Fruit fly (Drosophila melanogaster) whole organism, embryonic: ENCODE results near the gene Hsp60B.
A peak's percentile ranks its signal among the peaks of the same experiment; 100 is the strongest.

Experiments
- Abd-B ChIP-seq: fragments of 200-800 bp; sonication (Bioruptor generic); optimal IDR thresholded peaks from 2 replicates; lab custom pipeline; 2018; ENCODE audit warnings: missing biosample characterization, mild to moderate bottlenecking, missing genetic modification characterization, moderate library complexity
- Asciz ChIP-seq: fragments of 200-800 bp; sonication (Bioruptor generic); optimal IDR thresholded peaks from 2 replicates; lab custom pipeline; 2017; ENCODE audit warnings: missing biosample characterization, mild to moderate bottlenecking, missing genetic modification characterization, missing genetic modification reagents
- CG12071 ChIP-seq: fragments of 200-800 bp; sonication (Bioruptor generic); optimal IDR thresholded peaks from 3 replicates; lab custom pipeline; 2018; ENCODE audit warnings: missing biosample characterization, mild to moderate bottlenecking, missing genetic modification characterization
- CG12942 ChIP-seq: fragments of 200-800 bp; sonication (Bioruptor generic); optimal IDR thresholded peaks from 3 replicates; lab custom pipeline; 2016; ENCODE audit warnings: missing biosample characterization, missing genetic modification characterization
- CG14050 ChIP-seq: fragments of 200-800 bp; sonication (Bioruptor generic); IDR thresholded peaks from 3 replicates; pipeline ENCODE4 v1.3.6; 2022; ENCODE audit warnings: missing biosample characterization, missing genetic modification characterization
- CG14710 ChIP-seq: fragments of 200-800 bp; sonication (Bioruptor generic); optimal IDR thresholded peaks from 3 replicates; lab custom pipeline; 2019; ENCODE audit warnings: missing biosample characterization, mild to moderate bottlenecking, missing genetic modification characterization, moderate library complexity
- CG15601 ChIP-seq: fragments of 200-800 bp; sonication (Bioruptor generic); optimal IDR thresholded peaks from 3 replicates; lab custom pipeline; 2019; ENCODE audit warnings: missing biosample characterization, mild to moderate bottlenecking, missing genetic modification characterization, moderate library complexity
- CG17385 ChIP-seq: fragments of 200-800 bp; sonication (Bioruptor generic); optimal IDR thresholded peaks from 3 replicates; lab custom pipeline; 2018; ENCODE audit warnings: missing biosample characterization, mild to moderate bottlenecking, missing genetic modification characterization
- CG18619 ChIP-seq: fragments of 200-800 bp; sonication (Bioruptor generic); optimal IDR thresholded peaks from 3 replicates; lab custom pipeline; 2017; ENCODE audit warnings: missing biosample characterization, mild to moderate bottlenecking, missing genetic modification characterization
- CG2889 ChIP-seq: fragments of 200-800 bp; sonication (Bioruptor generic); IDR thresholded peaks from 3 replicates; pipeline ENCODE4 v1.3.6; 2022; ENCODE audit warnings: missing biosample characterization, missing genetic modification characterization
- CG30431 ChIP-seq: fragments of 200-800 bp; sonication (Bioruptor generic); optimal IDR thresholded peaks from 2 replicates; lab custom pipeline; 2017; ENCODE audit warnings: missing biosample characterization, missing genetic modification characterization
- CG3726 ChIP-seq: fragments of 200-800 bp; sonication (Bioruptor generic); IDR thresholded peaks from 3 replicates; pipeline ENCODE4, ENCODE4 v1.3.6; 2022; ENCODE audit warnings: missing biosample characterization, missing genetic modification characterization
- CG3847 ChIP-seq: fragments of 200-800 bp; sonication (Bioruptor generic); IDR thresholded peaks from 2 replicates; pipeline ENCODE4 v1.3.6; 2022; ENCODE audit warnings: missing biosample characterization, missing genetic modification characterization
- CG3995 ChIP-seq: fragments of 200-800 bp; sonication (Bioruptor generic); optimal IDR thresholded peaks from 3 replicates; lab custom pipeline; 2016; ENCODE audit warnings: missing biosample characterization, missing genetic modification characterization
- CG4424 ChIP-seq: fragments of 200-800 bp; sonication (Bioruptor generic); optimal IDR thresholded peaks from 3 replicates; lab custom pipeline; 2016; ENCODE audit warnings: missing biosample characterization, missing genetic modification characterization
- CG4707 ChIP-seq: fragments of 200-800 bp; sonication (Bioruptor generic); optimal IDR thresholded peaks from 2 replicates; lab custom pipeline; 2018; ENCODE audit warnings: missing biosample characterization, mild to moderate bottlenecking, missing genetic modification characterization, moderate library complexity
- CG4730 ChIP-seq: fragments of 200-800 bp; sonication (Bioruptor generic); IDR thresholded peaks from 2 replicates; pipeline ENCODE4 v1.3.6; 2022; ENCODE audit warnings: missing biosample characterization, missing genetic modification characterization
- CG6654 ChIP-seq: fragments of 200-800 bp; sonication (Bioruptor generic); optimal IDR thresholded peaks from 2 replicates; lab custom pipeline; 2017; ENCODE audit warnings: missing biosample characterization, mild to moderate bottlenecking, missing genetic modification characterization
- CG9727 ChIP-seq: fragments of 200-800 bp; sonication (Bioruptor generic); optimal IDR thresholded peaks from 3 replicates; lab custom pipeline; 2017; ENCODE audit warnings: missing biosample characterization, mild to moderate bottlenecking, missing genetic modification characterization
- CG9932 ChIP-seq: fragments of 200-800 bp; sonication (Bioruptor generic); IDR thresholded peaks from 2 replicates; pipeline ENCODE4 v1.3.6; 2022; ENCODE audit warnings: missing biosample characterization, missing genetic modification characterization
- Chrac-16 ChIP-seq: fragments of 200-800 bp; sonication (Bioruptor generic); optimal IDR thresholded peaks from 3 replicates; lab custom pipeline; 2016; ENCODE audit warnings: missing biosample characterization, missing genetic modification characterization
- CkIIα-i1 ChIP-seq: fragments of 200-800 bp; sonication (Bioruptor generic); IDR thresholded peaks from 2 replicates; pipeline ENCODE4 v1.3.6; 2022; ENCODE audit warnings: missing biosample characterization, missing genetic modification characterization
- Dfd ChIP-seq, 2 experiments: fragments of >200 bp; optimal IDR thresholded peaks; 2 replicates each; lab custom pipeline; 2017; ENCODE audit warnings: missing biosample characterization in 2 of 2, missing genetic modification characterization in 2 of 2
- Dip2 ChIP-seq: fragments of 200-800 bp; sonication (Bioruptor generic); IDR thresholded peaks from 2 replicates; pipeline ENCODE4 v1.3.6; 2022; ENCODE audit warnings: missing biosample characterization, missing genetic modification characterization
- E2f2 ChIP-seq: fragments of 200-800 bp; sonication (Bioruptor generic); IDR thresholded peaks from 2 replicates; pipeline ENCODE4 v1.3.6; 2022; ENCODE audit warnings: missing biosample characterization, missing genetic modification characterization
- Eip74EF ChIP-seq, 2 experiments: fragments of 200-800 bp in 1 of 2; fragments of >200 bp in 1 of 2; sonication (Bioruptor generic) in 1 of 2; optimal IDR thresholded peaks; 2 replicates each; lab custom pipeline; 2017 to 2019; ENCODE audit warnings: missing biosample characterization in 2 of 2, missing genetic modification characterization in 2 of 2, mild to moderate bottlenecking in 1 of 2, moderate library complexity in 1 of 2
- Ets65A ChIP-seq: fragments of 200-800 bp; sonication (Bioruptor generic); peaks from one replicate; lab custom pipeline; 2016; ENCODE audit warnings: missing biosample characterization, missing genetic modification characterization
- Hr39 ChIP-seq: fragments of >200 bp; optimal IDR thresholded peaks from 2 replicates; lab custom pipeline; 2017
- Neu2 ChIP-seq: fragments of 200-800 bp; sonication (Bioruptor generic); optimal IDR thresholded peaks from 3 replicates; lab custom pipeline; 2016; ENCODE audit warnings: missing biosample characterization, missing genetic modification characterization, borderline replicate concordance
- Opbp ChIP-seq: fragments of 200-800 bp; sonication (Bioruptor generic); IDR thresholded peaks from 3 replicates; pipeline ENCODE4 v1.3.6; 2022; ENCODE audit warnings: missing biosample characterization, missing genetic modification characterization; ENCODE audit not compliant: partially characterized antibody
- Rx ChIP-seq: fragments of 200-800 bp; sonication (Bioruptor generic); IDR thresholded peaks from 2 replicates; pipeline ENCODE4 v1.3.6; 2022; ENCODE audit warnings: missing biosample characterization, missing genetic modification characterization
- Scr ChIP-seq: fragments of 200-800 bp; sonication (Bioruptor generic); IDR thresholded peaks from 2 replicates; pipeline ENCODE4 v1.3.6; 2022; ENCODE audit warnings: missing biosample characterization, missing genetic modification characterization; ENCODE audit not compliant: partially characterized antibody
- Side ChIP-seq: fragments of 200-800 bp; sonication (Bioruptor generic); optimal IDR thresholded peaks from 2 replicates; lab custom pipeline; 2016; ENCODE audit warnings: missing biosample characterization, missing genetic modification characterization
- Xbp1 ChIP-seq: fragments of 200-800 bp; sonication (Bioruptor generic); optimal IDR thresholded peaks from 3 replicates; lab custom pipeline; 2016; ENCODE audit warnings: missing biosample characterization, mild to moderate bottlenecking, missing genetic modification characterization
- aop ChIP-seq: fragments of 200-800 bp; sonication (Bioruptor generic); IDR thresholded peaks from 2 replicates; pipeline ENCODE4 v1.3.6; 2022; ENCODE audit warnings: missing biosample characterization, missing genetic modification characterization
- bab2 ChIP-seq: fragments of 200-800 bp; sonication (Bioruptor generic); optimal IDR thresholded peaks from 2 replicates; lab custom pipeline; 2016; ENCODE audit warnings: missing biosample characterization, missing genetic modification characterization
- cas ChIP-seq: fragments of 200-800 bp; sonication (Bioruptor generic); IDR thresholded peaks from 2 replicates; pipeline ENCODE4 v1.3.6; 2022; ENCODE audit warnings: missing biosample characterization, missing genetic modification characterization
- eve ChIP-seq, 2 experiments: fragments of >200 bp; optimal IDR thresholded peaks; 2 replicates each; lab custom pipeline; 2017; ENCODE audit warnings: missing biosample characterization in 2 of 2, missing genetic modification characterization in 2 of 2
- eyg ChIP-seq: fragments of 200-800 bp; sonication (Bioruptor generic); optimal IDR thresholded peaks from 3 replicates; lab custom pipeline; 2016; ENCODE audit warnings: missing biosample characterization, missing genetic modification characterization
- fd102C ChIP-seq: fragments of 200-800 bp; sonication (Bioruptor generic); optimal IDR thresholded peaks from 2 replicates; lab custom pipeline; 2018; ENCODE audit warnings: missing biosample characterization, mild to moderate bottlenecking, missing genetic modification characterization, moderate library complexity
- ham ChIP-seq: fragments of 200-800 bp; sonication (Bioruptor generic); IDR thresholded peaks from 2 replicates; pipeline ENCODE4 v1.3.6; 2022; ENCODE audit warnings: missing biosample characterization, missing genetic modification characterization
- maf-S ChIP-seq: fragments of 200-800 bp; sonication (Bioruptor generic); optimal IDR thresholded peaks from 2 replicates; lab custom pipeline; 2016; ENCODE audit warnings: missing biosample characterization, missing genetic modification characterization
- mld ChIP-seq: fragments of 200-800 bp; sonication (Bioruptor generic); IDR thresholded peaks from 3 replicates; pipeline ENCODE4 v1.3.6; 2022; ENCODE audit warnings: missing biosample characterization, missing genetic modification characterization; ENCODE audit not compliant: partially characterized antibody
- nom ChIP-seq: fragments of 200-800 bp; sonication (Bioruptor generic); optimal IDR thresholded peaks from 2 replicates; lab custom pipeline; 2017; ENCODE audit warnings: missing biosample characterization, missing genetic modification characterization, mild to moderate bottlenecking, moderate library complexity, missing genetic modification reagents
- p53 ChIP-seq: fragments of 200-800 bp; sonication (Bioruptor generic); optimal IDR thresholded peaks from 2 replicates; lab custom pipeline; 2016; ENCODE audit warnings: missing biosample characterization, missing genetic modification characterization
- pzg ChIP-seq: fragments of 200-800 bp; sonication (Bioruptor generic); optimal IDR thresholded peaks from 3 replicates; lab custom pipeline; 2018; ENCODE audit warnings: missing biosample characterization, mild to moderate bottlenecking, missing genetic modification characterization, moderate library complexity
- sisA ChIP-seq: fragments of 200-800 bp; sonication (Bioruptor generic); IDR thresholded peaks from 2 replicates; pipeline ENCODE4 v1.3.6; 2022; ENCODE audit warnings: missing biosample characterization, missing genetic modification characterization
- sob ChIP-seq: fragments of 200-800 bp; sonication (Bioruptor generic); IDR thresholded peaks from 2 replicates; pipeline ENCODE4 v1.3.6; 2022; ENCODE audit warnings: missing biosample characterization, missing genetic modification characterization
- stwl ChIP-seq: fragments of 200-800 bp; sonication (Bioruptor generic); optimal IDR thresholded peaks from 3 replicates; lab custom pipeline; 2018; ENCODE audit warnings: missing biosample characterization, mild to moderate bottlenecking, missing genetic modification characterization, moderate library complexity
- tx ChIP-seq: fragments of 200-800 bp; sonication (Bioruptor generic); optimal IDR thresholded peaks from 2 replicates; lab custom pipeline; 2016; ENCODE audit warnings: missing biosample characterization, missing genetic modification characterization
- zen ChIP-seq: fragments of 200-800 bp; sonication (Bioruptor generic); optimal IDR thresholded peaks from 3 replicates; lab custom pipeline; 2018; ENCODE audit warnings: missing biosample characterization, mild to moderate bottlenecking, missing genetic modification characterization, moderate library complexity

The Hsp60B gene

DNA sequence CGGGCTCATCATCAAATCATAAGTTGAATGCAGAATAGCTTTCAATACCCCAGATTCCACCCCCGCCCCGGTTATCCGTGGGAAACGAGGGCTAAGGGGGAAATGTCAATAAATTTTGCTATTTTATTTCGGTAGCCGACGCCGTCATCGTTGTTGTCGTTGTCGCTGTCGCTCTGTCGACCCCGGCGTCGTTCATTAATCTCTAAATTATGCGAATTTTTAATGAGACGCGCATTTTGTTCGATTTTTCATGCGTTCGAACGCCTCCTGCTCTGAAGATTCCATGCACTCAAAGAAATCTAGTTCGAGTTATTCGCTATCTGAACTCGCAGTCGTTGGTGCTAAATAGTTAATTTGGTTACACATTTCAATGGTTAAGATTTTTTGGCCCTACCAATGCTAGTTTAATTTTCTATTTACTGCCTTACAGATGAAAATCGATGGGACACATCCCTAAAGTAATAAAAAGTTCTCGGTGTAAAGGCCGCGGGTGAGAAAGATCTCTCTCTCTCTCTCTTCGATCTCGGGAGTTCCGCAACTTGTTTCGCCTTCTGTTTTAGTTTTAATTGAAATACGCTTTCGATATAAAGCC, 9.8 kb upstream of the Hsp60B start (continued):
- TF ChIP-seq Neu2 (GFP tag; lab: Kevin White, UChicago) = no peak
- TF ChIP-seq Eip74EF (GFP tag; optimal IDR thresholded peaks at IDR 0.05; lab: Kevin White, UChicago) = no peak
- peak; percentile 53 for TF ChIP-seq CG3847
- no peak for TF ChIP-seq aop (GFP tag; lab: Robert Waterston, UW)
- TF ChIP-seq CG3726 = no peak
- no peak for TF ChIP-seq sob (GFP tag; lab: Robert Waterston, UW)
- TF ChIP-seq CG3995 = no peak
- no peak for TF ChIP-seq CkIIα-i1
- no peak for TF ChIP-seq tx
- TF ChIP-seq eyg (GFP tag; lab: Kevin White, UChicago) = no peak
- TF ChIP-seq CG18619 (GFP tag; lab: Kevin White, UChicago) = no peak
- peak; percentile 53 for TF ChIP-seq nom (GFP tag; lab: Kevin White, UChicago)
- no peak; the same call in 1 of the 2 replicates for TF ChIP-seq E2f2 (GFP tag; lab: Robert Waterston, UW)
- no peak for TF ChIP-seq CG4730
- no peak for TF ChIP-seq Hr39 (lab: Kevin White, UChicago)
- TF ChIP-seq Chrac-16 (GFP tag; lab: Kevin White, UChicago) = peak; percentile 12
- peak; percentile 44 for TF ChIP-seq Ets65A (GFP tag; lab: Kevin White, UChicago)
- no peak for TF ChIP-seq CG6654 (GFP tag; lab: Kevin White, UChicago)
- no peak for TF ChIP-seq CG14050
- no peak for TF ChIP-seq sisA (GFP tag; lab: Robert Waterston, UW)
- TF ChIP-seq CG12942 (GFP tag; lab: Kevin White, UChicago) = no peak
- TF ChIP-seq bab2 (GFP tag; lab: Kevin White, UChicago) = no peak
- peak; percentile 36; the same call in 1 of the 2 replicates for TF ChIP-seq Rx (GFP tag; lab: Robert Waterston, UW)
- TF ChIP-seq maf-S = no peak
- TF ChIP-seq Opbp (GFP tag; lab: Robert Waterston, UW) = no peak
- no peak for TF ChIP-seq zen (tag; lab: Kevin White, UChicago)
- peak; percentile 13 for TF ChIP-seq Side
- TF ChIP-seq CG30431 = no peak
- no peak for TF ChIP-seq Dfd (GFP tag; optimal IDR thresholded peaks at IDR 0.05; lab: Kevin White, UChicago)
- TF ChIP-seq CG4707 (GFP tag; lab: Kevin White, UChicago) = no peak
- TF ChIP-seq cas (GFP tag; lab: Robert Waterston, UW) = no peak
- no peak for TF ChIP-seq p53 (GFP tag; lab: Kevin White, UChicago)
- no peak for TF ChIP-seq stwl
- TF ChIP-seq CG4424 (GFP tag; lab: Kevin White, UChicago) = no peak
- no peak for TF ChIP-seq Scr (GFP tag; lab: Robert Waterston, UW)
- TF ChIP-seq eve (GFP tag; optimal IDR thresholded peaks at IDR 0.05; lab: Kevin White, UChicago) = no peak
- peak; percentile 45 for TF ChIP-seq Xbp1 (GFP tag; lab: Kevin White, UChicago)
- no peak for TF ChIP-seq fd102C
- no peak for TF ChIP-seq CG17385
- TF ChIP-seq pzg (GFP tag; lab: Kevin White, UChicago) = no peak
- TF ChIP-seq Abd-B (GFP tag; lab: Kevin White, UChicago) = no peak
- no peak for TF ChIP-seq Dip2 (GFP tag; lab: Robert Waterston, UW)
- TF ChIP-seq CG12071 (GFP tag; lab: Kevin White, UChicago) = no peak
- peak; percentile 71 for TF ChIP-seq CG9932
- TF ChIP-seq CG14710 (tag; lab: Kevin White, UChicago) = no peak
- TF ChIP-seq Asciz (GFP tag; lab: Kevin White, UChicago) = no peak
- TF ChIP-seq CG9727 (GFP tag; lab: Kevin White, UChicago) = no peak
- TF ChIP-seq mld (GFP tag; lab: Robert Waterston, UW) = no peak
- no peak for TF ChIP-seq ham (GFP tag; lab: Robert Waterston, UW)
- 0 out of 3 replicates have a peak, but pooled peaks have one; percentile 53 for TF ChIP-seq CG2889 (GFP tag; lab: Robert Waterston, UW)
- TF ChIP-seq CG15601 (tag; lab: Kevin White, UChicago) = no peak
